Worm (Caenorhabditis elegans) whole organism, L3 larva: ENCODE data around the gene T24C12.4.

Source experiments
- aly-2 ChIP-seq: fragments of 150-350 bp; optimal IDR thresholded peaks from 2 replicates; lab custom pipeline; 2014; ENCODE audit warnings: missing biosample characterization, missing genetic modification characterization
- ama-1 ChIP-seq: fragments of 150-350 bp; optimal IDR thresholded peaks from 2 replicates; lab custom pipeline; 2018
- ceh-28 ChIP-seq: fragments of 150-350 bp; optimal IDR thresholded peaks from 2 replicates; lab custom pipeline; 2014; ENCODE audit warnings: missing biosample characterization, missing genetic modification reagents, missing genetic modification characterization
- ceh-9 ChIP-seq: sonication (generic microtip); optimal IDR thresholded peaks from 2 replicates; lab custom pipeline; 2018; ENCODE audit warnings: missing biosample characterization, missing genetic modification characterization
- egl-27 ChIP-seq: sonication (generic microtip); optimal IDR thresholded peaks from 4 replicates; lab custom pipeline; 2017; ENCODE audit warnings: missing biosample characterization, missing genetic modification reagents, missing genetic modification characterization
- egl-5 ChIP-seq: fragments of 150-350 bp; optimal IDR thresholded peaks from 2 replicates; lab custom pipeline; 2017; ENCODE audit warnings: missing biosample characterization, missing genetic modification reagents, missing genetic modification characterization, inconsistent platforms
- elt-1 ChIP-seq: fragments of 150-350 bp; optimal IDR thresholded peaks from 2 replicates; lab custom pipeline; 2014; ENCODE audit warnings: missing biosample characterization, missing genetic modification characterization
- elt-2 ChIP-seq: sonication (generic microtip); optimal IDR thresholded peaks from 2 replicates; lab custom pipeline; 2016; ENCODE audit warnings: missing genetic modification reagents, mild to moderate bottlenecking, missing genetic modification characterization, missing compliant biosample characterization
- elt-3 ChIP-seq, 3 experiments: fragments of 150-350 bp in 1 of 3; sonication (generic microtip) in 2 of 3; optimal IDR thresholded peaks; 2 replicates in 2 of 3; 4 replicates in 1 of 3; lab custom pipeline; 2014 to 2017; ENCODE audit warnings: missing biosample characterization in 3 of 3, missing genetic modification characterization in 3 of 3
- fkh-10 ChIP-seq: sonication (generic microtip); optimal IDR thresholded peaks from 2 replicates; lab custom pipeline; 2017; ENCODE audit warnings: missing biosample characterization, missing genetic modification reagents, missing genetic modification characterization
- fkh-2 ChIP-seq: fragments of 150-350 bp; optimal IDR thresholded peaks from 2 replicates; lab custom pipeline; 2014; ENCODE audit warnings: missing biosample characterization, missing genetic modification reagents, missing genetic modification characterization
- fos-1 ChIP-seq: fragments of 150-350 bp; optimal IDR thresholded peaks from 2 replicates; lab custom pipeline; 2014; ENCODE audit warnings: missing biosample characterization, missing genetic modification characterization
- hmg-11 ChIP-seq: sonication (generic microtip); optimal IDR thresholded peaks from 2 replicates; lab custom pipeline; 2016; ENCODE audit warnings: missing genetic modification characterization, missing compliant biosample characterization
- jun-1 ChIP-seq: fragments of 150-350 bp; optimal IDR thresholded peaks from 2 replicates; lab custom pipeline; 2014; ENCODE audit warnings: missing biosample characterization, missing genetic modification reagents, missing genetic modification characterization
- lsy-12 ChIP-seq: sonication (generic microtip); optimal IDR thresholded peaks from 2 replicates; lab custom pipeline; 2016; ENCODE audit warnings: mild to moderate bottlenecking, missing genetic modification characterization, missing compliant biosample characterization
- mdl-1 ChIP-seq: fragments of 150-350 bp; optimal IDR thresholded peaks from 2 replicates; lab custom pipeline; 2014; ENCODE audit warnings: missing biosample characterization, missing genetic modification characterization
- mml-1 ChIP-seq: fragments of 150-350 bp; sonication (generic microtip); optimal IDR thresholded peaks from 3 replicates; lab custom pipeline; 2014; ENCODE audit warnings: missing biosample characterization, missing genetic modification characterization
- nfya-1 ChIP-seq: sonication (generic microtip); optimal IDR thresholded peaks from 2 replicates; lab custom pipeline; 2017; ENCODE audit warnings: missing genetic modification characterization, mild to moderate bottlenecking, missing compliant biosample characterization, antibody characterized with exemption, moderate library complexity; ENCODE audit not compliant: insufficient read depth
- nhr-11 ChIP-seq: fragments of 150-350 bp; optimal IDR thresholded peaks from 2 replicates; lab custom pipeline; 2014; ENCODE audit warnings: missing biosample characterization, missing genetic modification characterization
- nhr-12 ChIP-seq: fragments of 150-350 bp; optimal IDR thresholded peaks from 2 replicates; lab custom pipeline; 2014; ENCODE audit warnings: missing biosample characterization, missing genetic modification characterization
- nhr-23 ChIP-seq: fragments of 150-350 bp; optimal IDR thresholded peaks from 2 replicates; lab custom pipeline; 2014; ENCODE audit warnings: missing biosample characterization, missing genetic modification reagents, missing genetic modification characterization
- nhr-237 ChIP-seq: fragments of 150-350 bp; optimal IDR thresholded peaks from 2 replicates; lab custom pipeline; 2014; ENCODE audit warnings: missing biosample characterization, missing genetic modification characterization
- nhr-25 ChIP-seq: sonication (generic microtip); optimal IDR thresholded peaks from 2 replicates; lab custom pipeline; 2017; ENCODE audit warnings: missing biosample characterization, missing genetic modification characterization
- nhr-28 ChIP-seq: fragments of 150-350 bp; optimal IDR thresholded peaks from 2 replicates; lab custom pipeline; 2014; ENCODE audit warnings: missing biosample characterization, missing genetic modification characterization
- nhr-43 ChIP-seq: sonication (generic microtip); optimal IDR thresholded peaks from 2 replicates; lab custom pipeline; 2016; ENCODE audit warnings: mild to moderate bottlenecking, missing genetic modification characterization, missing compliant biosample characterization; ENCODE audit not compliant: poor library complexity, severe bottlenecking
- nhr-67 ChIP-seq: fragments of 150-350 bp; optimal IDR thresholded peaks from 2 replicates; lab custom pipeline; 2014; ENCODE audit warnings: missing biosample characterization, missing genetic modification characterization
- nhr-76 ChIP-seq: fragments of 150-350 bp; sonication (generic microtip); optimal IDR thresholded peaks from 5 replicates; lab custom pipeline; 2014; ENCODE audit warnings: missing biosample characterization, missing genetic modification characterization
- nhr-77 ChIP-seq: fragments of 150-350 bp; optimal IDR thresholded peaks from 2 replicates; lab custom pipeline; 2014; ENCODE audit warnings: missing biosample characterization, missing genetic modification characterization
- pha-4 ChIP-seq: fragments of 150-350 bp; optimal IDR thresholded peaks from 2 replicates; lab custom pipeline; 2014; ENCODE audit warnings: missing biosample characterization, missing genetic modification reagents, missing genetic modification characterization
- pqm-1 ChIP-seq: fragments of 150-350 bp; optimal IDR thresholded peaks from 2 replicates; lab custom pipeline; 2017; ENCODE audit warnings: missing biosample characterization, missing genetic modification characterization, inconsistent platforms
- sea-2 ChIP-seq: fragments of 150-350 bp; sonication (generic microtip); optimal IDR thresholded peaks from 4 replicates; lab custom pipeline; 2014; ENCODE audit warnings: missing biosample characterization, missing genetic modification reagents, missing genetic modification characterization
- ztf-4 ChIP-seq: fragments of 150-350 bp; optimal IDR thresholded peaks from 2 replicates; lab custom pipeline; 2014; ENCODE audit warnings: missing biosample characterization, missing genetic modification characterization

T24C12.4 gene

ce11 chrX:2213400-2214362, 8.8 kb upstream of the T24C12.4 start:
- peak; percentile 27 for TF ChIP-seq nhr-23
- peak; percentile 13 for TF ChIP-seq elt-2
- peak; percentile 41 for TF ChIP-seq nhr-25 (tag; lab: Kevin White, UChicago)
- no peak for TF ChIP-seq fkh-2 (tag; lab: Kevin White, UChicago)
- TF ChIP-seq nhr-43 (tag; lab: Kevin White, UChicago), result no peak

DNA sequence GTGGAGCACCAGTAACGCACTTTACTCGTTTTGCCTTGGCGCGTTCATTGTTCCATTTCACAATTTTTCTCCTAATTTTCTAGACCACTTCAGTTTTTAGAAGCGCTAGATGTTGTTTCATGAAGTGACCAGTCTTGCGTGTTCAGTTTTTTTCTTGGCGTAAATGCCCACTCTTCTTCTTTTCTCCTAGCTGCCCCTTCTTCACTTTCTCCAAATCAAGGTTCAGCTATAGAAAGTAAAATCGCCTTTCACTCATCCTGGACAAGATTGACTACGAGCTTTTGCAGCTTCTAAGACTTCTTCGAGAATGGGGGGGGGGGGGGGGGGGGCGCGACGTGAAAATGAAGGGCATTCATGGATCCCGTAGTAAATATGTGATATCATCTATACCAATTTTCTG, 7.8 kb upstream of the T24C12.4 start:
- no peak for TF ChIP-seq mdl-1 (tag; lab: Kevin White, UChicago)
- TF ChIP-seq egl-5 (tag; lab: Kevin White, UChicago), result no peak
- no peak for TF ChIP-seq aly-2 (tag; lab: Kevin White, UChicago)
- TF ChIP-seq elt-1 (tag; lab: Kevin White, UChicago), result no peak
- no peak for TF ChIP-seq ama-1
- TF ChIP-seq egl-27 (tag; lab: Kevin White, UChicago), result no peak
- TF ChIP-seq ceh-9 (tag; lab: Kevin White, UChicago), result no peak
- TF ChIP-seq ceh-28 (tag; lab: Kevin White, UChicago), result no peak
- TF ChIP-seq nfya-1 (tag; lab: Kevin White, UChicago), result no peak
- no peak for TF ChIP-seq pqm-1

- TF ChIP-seq mdl-1 (tag; lab: Kevin White, UChicago) (no peak), pha-4 (peak; percentile 21)
These were observed 7.3 kb upstream of the T24C12.4 start for ce11 chrX:2212141-2212540.

DNA sequence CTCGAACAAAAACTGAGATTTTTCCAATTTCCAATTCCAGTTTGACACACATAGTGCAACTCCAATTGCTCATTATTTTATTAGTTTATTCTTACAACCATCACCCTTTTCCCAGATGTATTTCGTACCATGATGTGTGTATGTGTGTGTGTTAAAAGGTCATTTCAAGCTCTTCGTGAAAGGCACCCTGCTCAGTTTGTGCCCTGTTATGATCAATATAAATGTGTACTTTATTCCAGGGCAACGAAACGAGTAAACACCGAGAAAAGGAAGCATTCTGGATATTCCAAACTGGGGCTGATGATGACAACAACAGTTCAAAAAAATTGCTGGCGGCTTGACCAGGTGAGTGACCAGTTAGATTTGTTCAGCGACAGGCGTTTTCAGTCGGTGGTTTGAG, 5.9 kb upstream of the T24C12.4 start, which contains the start of gene peb-1:
Gene peb-1 (plus strand): TSS at position 301 of the 400 bp plus-strand sequence.
- no peak for TF ChIP-seq nhr-11 (tag; lab: Kevin White, UChicago)
- TF ChIP-seq fkh-10 (GFP tag; lab: Kevin White, UChicago), result no peak
- no peak for TF ChIP-seq pha-4
- no peak for TF ChIP-seq nhr-12
- TF ChIP-seq ztf-4 (tag; lab: Kevin White, UChicago), result no peak
- TF ChIP-seq nhr-237, result no peak
- no peak for TF ChIP-seq nhr-67 (tag; lab: Kevin White, UChicago)
- TF ChIP-seq nhr-43 (tag; lab: Kevin White, UChicago), result no peak
- no peak for TF ChIP-seq elt-1 (tag; lab: Kevin White, UChicago)
- no peak for TF ChIP-seq egl-27 (tag; lab: Kevin White, UChicago)
- no peak for TF ChIP-seq nhr-77 (tag; lab: Kevin White, UChicago)
- no peak for TF ChIP-seq lsy-12 (tag; lab: Kevin White, UChicago)
- no peak for TF ChIP-seq sea-2 (GFP tag; lab: Kevin White, UChicago)
- TF ChIP-seq jun-1, result no peak
- no peak for TF ChIP-seq ceh-9 (tag; lab: Kevin White, UChicago)
- no peak for TF ChIP-seq mml-1 (tag; lab: Kevin White, UChicago)
- TF ChIP-seq elt-2, result no peak
- no peak for TF ChIP-seq fos-1 (tag; lab: Kevin White, UChicago)

ce11 chrX:2210164-2210563, 5.3 kb upstream of the T24C12.4 start:
- TF ChIP-seq nhr-76 (tag; lab: Kevin White, UChicago) (no peak), nhr-23 (peak; percentile 9), elt-1 (tag; lab: Kevin White, UChicago) (no peak)
- TF ChIP-seq, all 47 proteins: peak for 1

- TF ChIP-seq nhr-23, result peak; percentile 74
- no peak for TF ChIP-seq pha-4
- no peak for TF ChIP-seq elt-1 (tag; lab: Kevin White, UChicago)
- no peak for TF ChIP-seq nhr-11 (tag; lab: Kevin White, UChicago)
- peak in 1 of 3 experiments; percentile 27 for TF ChIP-seq elt-3 (tag; optimal IDR thresholded peaks at IDR 0.05; lab: Kevin White, UChicago)
- TF ChIP-seq nhr-25 (tag; lab: Kevin White, UChicago), result peak; percentile 51
- no peak for TF ChIP-seq hmg-11 (tag; lab: Kevin White, UChicago)
- no peak for TF ChIP-seq nhr-28
- TF ChIP-seq egl-27 (tag; lab: Kevin White, UChicago), result no peak
- TF ChIP-seq ama-1, result no peak
These were observed 3.5 kb upstream of the T24C12.4 start for ce11 chrX:2208391-2208790.
